Worm (Caenorhabditis elegans): ENCODE results near the gene tbc-6.

DNA sequence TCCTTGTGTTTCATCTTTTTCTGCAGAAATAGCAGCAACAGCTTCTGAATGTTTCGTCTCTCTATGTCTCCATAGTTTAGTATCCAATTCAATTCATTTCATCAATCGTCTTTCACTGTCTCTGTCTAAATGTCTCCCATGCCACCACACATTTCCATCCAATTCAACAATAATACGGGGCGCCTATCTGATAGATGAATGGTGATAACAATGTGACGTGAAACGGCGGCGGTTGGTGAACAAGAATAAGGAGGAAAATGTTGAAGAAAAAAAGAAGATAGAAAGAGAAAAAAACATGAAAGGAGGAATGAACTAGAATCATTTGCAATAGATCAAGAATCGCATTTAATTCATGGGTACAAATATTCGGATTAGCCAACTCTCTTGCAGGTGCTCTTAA is 25.6 kb upstream of the tbc-6 start:
- TF ChIP-seq zip-11 (GFP tag; IDR thresholded peaks at IDR 0.05) = no peak
- no peak for TF ChIP-seq ztf-11 (tag; optimal IDR thresholded peaks at IDR 0.05)
- no peak for TF ChIP-seq saeg-2 (GFP tag; IDR thresholded peaks at IDR 0.05)
- no peak for TF ChIP-seq lin-15B (tag; optimal IDR thresholded peaks at IDR 0.05)

Data from whole organism, L4 larva.